Worm (Caenorhabditis elegans) whole organism, L4/young adult: Measurements from ENCODE around the gene K09D9.3.

Experiments used
- W03F9.2 ChIP-seq: fragments of 150-350 bp; optimal IDR thresholded peaks from 2 replicates; lab custom pipeline; 2014; ENCODE audit warnings: missing biosample characterization, missing genetic modification characterization
- him-1 ChIP-seq: sonication (generic microtip); optimal IDR thresholded peaks from 2 replicates; lab custom pipeline; 2016; ENCODE audit warnings: missing genotype, missing genetic modification reagents, missing genetic modification characterization, missing compliant biosample characterization

ce11 chrV:3974361-3974760 lies 44.9 kb upstream of the K09D9.3 start, which contains the start of gene str-82:
- TF ChIP-seq him-1 (tag; lab: Kevin White, UChicago) (no peak), W03F9.2 (no peak)
